Fruit fly (Drosophila melanogaster) ovary, adult (tissue): ENCODE data around the gene Lamtor4.

Experiments
- CG17801 ChIP-seq: fragments of 200-800 bp; optimal IDR thresholded peaks from 2 replicates; lab custom pipeline; 2019; ENCODE audit warnings: missing biosample characterization, mild to moderate bottlenecking, missing genetic modification characterization, moderate library complexity; ENCODE audit not compliant: partially characterized antibody

Lamtor4 gene

dm6 chr3L:3933599-3933998, 36.9 kb downstream of the Lamtor4 start:
- no peak for TF ChIP-seq CG17801 (GFP tag; lab: Kevin White, UChicago)

dm6 chr3L:3934110-3934509, 37.4 kb downstream of the Lamtor4 start:
- no peak for TF ChIP-seq CG17801 (GFP tag; lab: Kevin White, UChicago)

- TF ChIP-seq CG17801 (GFP tag; lab: Kevin White, UChicago), result no peak
Measured at dm6 chr3L:3935567-3936207, 39.0 kb downstream of the Lamtor4 start, which contains the start of gene Eip63F-1. Gene Eip63F-1, minus strand, starts transcription at chr3L:3935617.

dm6 chr3L:3937806-3938205, 41.1 kb downstream of the Lamtor4 start, which contains the start of gene CG10866:
Gene CG10866, minus strand, starts transcription at chr3L:3937992.
- peak; percentile 7 for TF ChIP-seq CG17801 (GFP tag; lab: Kevin White, UChicago)

dm6 chr3L:3940075-3940819, 43.5 kb downstream of the Lamtor4 start, which contains the start of gene CG12766:
Gene CG12766, minus strand, starts transcription at chr3L:3940125.
- TF ChIP-seq CG17801 (GFP tag; lab: Kevin White, UChicago), result peak; percentile 46

dm6 chr3L:3942241-3943028, 45.7 kb downstream of the Lamtor4 start, which contains the start of the genes CG10863 and CG14982:
Gene CG10863, minus strand, starts transcription at chr3L:3942465.
Gene CG14982, plus strand, starts transcription at chr3L:3942710.
- TF ChIP-seq CG17801 (GFP tag; lab: Kevin White, UChicago), result peak; percentile 56
